Worm (Caenorhabditis elegans) whole organism, young adult: ENCODE data around the gene btbd-10.
A peak's percentile ranks its signal among the peaks of the same experiment; 100 is the strongest.

Experiments used
- B0336.3 ChIP-seq: fragments of 200-800 bp; sonication (Bioruptor generic); IDR thresholded peaks from 2 replicates; pipeline ENCODE4 v1.3.6; 2022; ENCODE audit warnings: missing genetic modification characterization, missing compliant biosample characterization
- C17E4.6 ChIP-seq: fragments of 200-800 bp; sonication (Bioruptor generic); IDR thresholded peaks from 2 replicates; pipeline ENCODE4 v1.3.6; 2022; ENCODE audit warnings: missing genetic modification reagents, missing genetic modification characterization, missing compliant biosample characterization
- F23B12.7 ChIP-seq: sonication (generic microtip); optimal IDR thresholded peaks from 2 replicates; lab custom pipeline; 2017; ENCODE audit warnings: missing genetic modification characterization, mild to moderate bottlenecking, missing compliant biosample characterization, antibody characterized with exemption, moderate library complexity; ENCODE audit not compliant: insufficient read depth
- Y53F4B.3 ChIP-seq: fragments of 200-800 bp; sonication (Bioruptor generic); IDR thresholded peaks from 2 replicates; pipeline ENCODE4 v1.3.6; 2022; ENCODE audit warnings: missing genetic modification reagents, missing genetic modification characterization, missing compliant biosample characterization
- Y53G8AR.9 ChIP-seq: fragments of 200-800 bp; sonication (Bioruptor generic); conservative IDR thresholded peaks from 2 replicates; pipeline ENCODE4 v1.3.6; 2022; ENCODE audit warnings: missing genetic modification reagents, missing genetic modification characterization, missing compliant biosample characterization
- ZK185.1 ChIP-seq: sonication (generic microtip); optimal IDR thresholded peaks from 2 replicates; lab custom pipeline; 2016; ENCODE audit warnings: mild to moderate bottlenecking, missing genetic modification characterization, missing compliant biosample characterization; ENCODE audit not compliant: poor library complexity, severe bottlenecking
- attf-3 ChIP-seq: fragments of 200-800 bp; sonication (Bioruptor generic); conservative IDR thresholded peaks from 2 replicates; pipeline ENCODE4 v1.3.6; 2022; ENCODE audit warnings: missing genetic modification reagents, missing genetic modification characterization, missing compliant biosample characterization
- attf-6 ChIP-seq: fragments of 200-800 bp; sonication (Bioruptor generic); IDR thresholded peaks from 2 replicates; pipeline ENCODE4 v1.3.6; 2022; ENCODE audit warnings: missing genetic modification reagents, missing genetic modification characterization, missing compliant biosample characterization
- cebp-2 ChIP-seq: fragments of 200-800 bp; sonication (Bioruptor generic); IDR thresholded peaks from 2 replicates; pipeline ENCODE4 v1.3.6; 2022; ENCODE audit warnings: missing genetic modification characterization, missing compliant biosample characterization
- dpff-1 ChIP-seq: sonication (generic microtip); optimal IDR thresholded peaks from 2 replicates; lab custom pipeline; 2017; ENCODE audit warnings: mild to moderate bottlenecking, missing genetic modification characterization, missing compliant biosample characterization
- egl-18 ChIP-seq: fragments of 200-800 bp; sonication (Bioruptor generic); IDR thresholded peaks from 2 replicates; pipeline ENCODE4 v1.3.6; 2022; ENCODE audit warnings: missing genetic modification reagents, missing genetic modification characterization, missing compliant biosample characterization
- egrh-3 ChIP-seq: fragments of 200-800 bp; sonication (Bioruptor generic); IDR thresholded peaks from 2 replicates; pipeline ENCODE4 v1.3.6; 2022; ENCODE audit warnings: missing genetic modification reagents, missing genetic modification characterization, missing compliant biosample characterization
- ekl-4 ChIP-seq: fragments of 200-800 bp; sonication (Bioruptor generic); IDR thresholded peaks from 2 replicates; pipeline ENCODE4 v1.3.6; 2022; ENCODE audit warnings: missing genetic modification reagents, missing genetic modification characterization, missing compliant biosample characterization
- hmg-1.2 ChIP-seq: fragments of 200-800 bp; sonication (Bioruptor generic); IDR thresholded peaks from 2 replicates; pipeline ENCODE4 v1.3.6; 2022; ENCODE audit warnings: missing genetic modification reagents, missing genetic modification characterization, missing compliant biosample characterization
- hrde-1 ChIP-seq: sonication (generic microtip); optimal IDR thresholded peaks from 2 replicates; lab custom pipeline; 2016; ENCODE audit warnings: missing genetic modification characterization, mild to moderate bottlenecking, missing compliant biosample characterization, moderate library complexity, missing genotype, missing genetic modification reagents, borderline replicate concordance
- lag-1 ChIP-seq: fragments of 200-800 bp; sonication (Bioruptor generic); IDR thresholded peaks from 2 replicates; pipeline ENCODE4 v1.3.6; 2022; ENCODE audit warnings: missing genetic modification reagents, missing genetic modification characterization, missing compliant biosample characterization
- lin-40 ChIP-seq: sonication (generic microtip); optimal IDR thresholded peaks from 2 replicates; lab custom pipeline; 2016; ENCODE audit warnings: missing genetic modification characterization, mild to moderate bottlenecking, missing compliant biosample characterization, missing genotype, missing genetic modification reagents
- lsy-27 ChIP-seq: sonication (generic microtip); optimal IDR thresholded peaks from 2 replicates; lab custom pipeline; 2017; ENCODE audit warnings: missing genetic modification characterization, mild to moderate bottlenecking, missing compliant biosample characterization, antibody characterized with exemption, missing genotype, borderline replicate concordance; ENCODE audit not compliant: insufficient read depth
- madf-6 ChIP-seq: fragments of 200-800 bp; sonication (Bioruptor generic); IDR thresholded peaks from 2 replicates; pipeline ENCODE4 v1.3.6; 2022; ENCODE audit warnings: missing genetic modification reagents, missing genetic modification characterization, missing compliant biosample characterization
- mxl-1 ChIP-seq: sonication (generic microtip); optimal IDR thresholded peaks from 2 replicates; lab custom pipeline; 2016; ENCODE audit warnings: missing genetic modification characterization, missing compliant biosample characterization
- nfyb-1 ChIP-seq: fragments of 200-800 bp; sonication (Bioruptor generic); IDR thresholded peaks from 2 replicates; pipeline ENCODE4 v1.3.6; 2022; ENCODE audit warnings: missing genetic modification reagents, missing genetic modification characterization, missing compliant biosample characterization
- nhr-80 ChIP-seq: sonication (generic microtip); optimal IDR thresholded peaks from 2 replicates; lab custom pipeline; 2016; ENCODE audit warnings: missing genetic modification characterization, missing compliant biosample characterization
- repo-1 ChIP-seq: sonication (generic microtip); optimal IDR thresholded peaks from 2 replicates; lab custom pipeline; 2017; ENCODE audit warnings: mild to moderate bottlenecking, missing genetic modification characterization, missing compliant biosample characterization
- rpc-1 ChIP-seq, 2 experiments: fragments of 150-350 bp in 1 of 2; sonication (generic microtip) in 1 of 2; optimal IDR thresholded peaks; 2 replicates each; lab custom pipeline; 2014 to 2018; ENCODE audit warnings: missing biosample characterization in 1 of 2, missing genetic modification characterization in 1 of 2, missing genetic modification reagents in 1 of 2, missing genotype in 1 of 2
- snpc-3.4 ChIP-seq: sonication (generic microtip); optimal IDR thresholded peaks from 2 replicates; lab custom pipeline; 2017; ENCODE audit warnings: missing genetic modification characterization, mild to moderate bottlenecking, missing compliant biosample characterization, antibody characterized with exemption, moderate library complexity, missing genotype, missing genetic modification reagents
- sptf-2 ChIP-seq: fragments of 200-800 bp; sonication (Bioruptor generic); optimal IDR thresholded peaks from 2 replicates; lab custom pipeline; 2018; ENCODE audit warnings: mild to moderate bottlenecking, missing genetic modification characterization, missing compliant biosample characterization
- zfh-2 ChIP-seq: fragments of 200-800 bp; sonication (Bioruptor generic); conservative IDR thresholded peaks from 2 replicates; pipeline ENCODE4 v1.3.6; 2022; ENCODE audit warnings: missing genetic modification reagents, missing genetic modification characterization, missing compliant biosample characterization
- ztf-25 ChIP-seq: fragments of 200-800 bp; sonication (Bioruptor generic); IDR thresholded peaks from 2 replicates; pipeline ENCODE4 v1.3.6; 2022; ENCODE audit warnings: missing genetic modification reagents, missing genetic modification characterization, missing compliant biosample characterization

btbd-10 gene

DNA sequence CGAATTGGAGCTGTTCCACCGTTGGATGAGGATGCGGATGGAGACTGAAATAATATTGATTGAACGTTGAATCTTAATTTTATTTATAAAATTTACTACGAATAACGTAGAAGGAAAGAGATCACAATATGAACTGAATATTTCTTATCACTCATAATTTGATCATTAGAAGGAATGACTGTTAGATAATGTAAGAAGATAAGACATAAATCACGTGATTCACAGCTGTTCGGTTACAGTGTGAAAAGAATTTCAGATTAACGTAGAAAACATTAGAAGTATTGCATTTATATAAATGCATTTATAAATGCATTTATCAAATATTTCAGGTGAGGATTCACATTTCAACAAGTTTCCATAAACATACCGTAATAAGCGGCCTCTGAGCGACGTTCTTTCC, 38.0 kb downstream of the btbd-10 start:
- TF ChIP-seq rpc-1 (optimal IDR thresholded peaks at IDR 0.05; lab: Kevin White, UChicago), result no peak
- TF ChIP-seq rpc-1 (tag; optimal IDR thresholded peaks at IDR 0.05; lab: Kevin White, UChicago), result no peak
- TF ChIP-seq sptf-2 (GFP tag; lab: Kevin White, UChicago), result no peak
- TF ChIP-seq nhr-80 (tag; lab: Kevin White, UChicago), result peak; percentile 21
- no peak for TF ChIP-seq attf-6 (GFP tag; lab: Robert Waterston, UW)

DNA sequence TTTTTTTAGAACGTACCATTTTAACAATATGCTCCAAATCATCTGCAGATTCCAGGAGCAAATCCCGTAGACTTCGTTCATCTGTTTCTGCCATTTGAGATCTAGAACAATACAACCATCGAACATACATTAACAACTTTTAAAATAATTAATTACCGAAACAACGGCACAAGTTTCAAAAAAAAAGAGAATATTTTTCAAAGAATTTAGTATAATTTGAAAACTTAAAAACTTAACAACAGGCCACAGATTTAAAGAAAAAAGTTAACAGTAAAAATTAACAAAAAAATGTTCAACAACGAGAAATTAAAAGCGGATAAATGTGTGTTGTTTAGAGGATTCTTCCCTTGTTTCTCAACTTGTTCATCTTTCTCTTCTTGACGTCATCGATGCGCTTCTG, 39.0 kb downstream of the btbd-10 start, which contains the start of gene mdt-4:
Gene mdt-4, minus strand, starts transcription at position 101 of the 400 bp plus-strand sequence.
- TF ChIP-seq cebp-2 (GFP tag; lab: Robert Waterston, UW), result no peak
- TF ChIP-seq mxl-1 (tag; lab: Kevin White, UChicago), result no peak
- no peak for TF ChIP-seq ztf-25 (GFP tag; lab: Robert Waterston, UW)
- TF ChIP-seq Y53F4B.3 (GFP tag; lab: Robert Waterston, UW), result no peak
- TF ChIP-seq ZK185.1 (tag; lab: Kevin White, UChicago), result no peak
- no peak for TF ChIP-seq zfh-2

DNA sequence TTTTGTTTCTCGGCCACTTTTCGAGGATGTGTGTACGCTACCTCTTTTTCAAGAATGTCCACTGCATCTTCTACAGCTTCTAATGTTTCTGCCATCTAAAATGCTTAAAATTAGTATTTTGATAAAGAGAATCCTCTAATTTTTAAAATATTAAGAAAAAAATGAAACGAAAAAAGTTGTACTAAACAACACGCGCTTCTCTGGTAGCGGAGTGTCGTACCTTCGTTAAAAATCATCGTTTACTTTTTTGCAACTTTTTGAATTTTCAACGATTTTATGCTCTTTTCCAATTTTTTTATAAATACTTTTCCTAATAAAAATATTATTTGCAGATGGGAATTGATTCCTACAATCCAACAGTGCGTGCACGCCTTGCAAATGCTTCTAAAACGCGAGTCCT, 40.9 kb downstream of the btbd-10 start, which contains the start of the genes gldi-11 and ZK546.2:
Gene gldi-11, minus strand, starts transcription at position 95 of the 400 bp plus-strand sequence.
Gene ZK546.2, plus strand, starts transcription at position 333 of the 400 bp plus-strand sequence.
- TF ChIP-seq attf-3 (GFP tag; lab: Robert Waterston, UW), result peak; percentile 82
- TF ChIP-seq lsy-27 (tag; lab: Kevin White, UChicago), result no peak

DNA sequence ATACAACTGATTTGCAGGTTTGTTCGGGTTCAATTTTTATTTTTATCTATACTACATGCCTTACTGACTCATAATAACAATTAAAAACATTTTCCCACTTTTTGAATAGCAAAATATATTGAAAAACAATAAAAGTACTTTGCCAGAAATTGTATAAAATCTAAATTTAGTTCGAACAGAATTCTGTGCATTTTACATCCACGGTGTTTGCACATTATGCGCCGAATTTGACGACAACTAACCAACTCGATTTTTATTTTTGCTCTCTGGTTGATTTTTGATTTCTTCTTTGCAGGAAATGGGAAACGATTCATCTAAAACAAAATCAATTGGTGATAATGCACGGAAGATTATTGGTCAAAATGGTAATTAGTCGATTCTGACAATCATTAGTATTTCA, 42.0 kb downstream of the btbd-10 start:
- TF ChIP-seq lag-1 (GFP tag; lab: Robert Waterston, UW), result no peak
- TF ChIP-seq ZK185.1 (tag; lab: Kevin White, UChicago), result peak; percentile 23

DNA sequence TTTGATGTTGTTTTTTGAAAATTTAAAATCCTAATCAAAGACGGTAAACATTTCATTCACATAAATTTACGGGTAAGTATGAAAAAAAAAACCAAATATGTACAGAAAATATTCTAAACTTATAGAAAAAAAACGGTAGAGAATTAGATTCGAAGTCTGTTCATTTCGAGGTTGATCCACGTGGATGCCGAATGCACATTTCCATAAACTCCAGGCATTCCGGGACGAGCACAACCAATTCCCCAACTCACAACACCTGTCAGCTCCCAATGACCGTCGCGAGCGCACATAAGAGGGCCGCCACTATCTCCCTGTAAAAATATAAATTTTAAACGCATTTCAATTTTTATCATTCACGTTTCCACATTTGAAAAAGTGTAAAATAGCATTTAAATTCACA, 43.3 kb downstream of the btbd-10 start:
- TF ChIP-seq hmg-1.2 (GFP tag; lab: Robert Waterston, UW), result peak; percentile 4; the same call in 1 of the 2 replicates
- TF ChIP-seq nfyb-1 (GFP tag; lab: Robert Waterston, UW), result 0 out of 2 replicates have a peak, but pooled peaks have one; percentile 10
- 0 out of 2 replicates have a peak, but pooled peaks have one; percentile 47 for TF ChIP-seq Y53G8AR.9 (GFP tag; lab: Robert Waterston, UW)
- TF ChIP-seq hrde-1, result peak; percentile 13
- TF ChIP-seq snpc-3.4 (tag; lab: Kevin White, UChicago), result peak; percentile 46
- TF ChIP-seq F23B12.7 (tag; lab: Kevin White, UChicago), result no peak
- peak; percentile 63 for TF ChIP-seq repo-1 (tag; lab: Kevin White, UChicago)
- no peak for TF ChIP-seq egrh-3 (GFP tag; lab: Robert Waterston, UW)
- 0 out of 2 replicates have a peak, but pooled peaks have one; percentile 17 for TF ChIP-seq ekl-4 (GFP tag; lab: Robert Waterston, UW)
- TF ChIP-seq egl-18 (GFP tag; lab: Robert Waterston, UW), result 0 out of 2 replicates have a peak, but pooled peaks have one; percentile 54
- no peak for TF ChIP-seq lin-40 (tag; lab: Kevin White, UChicago)
- peak; percentile 52; the same call in 1 of the 2 replicates for TF ChIP-seq C17E4.6 (GFP tag; lab: Robert Waterston, UW)
- peak; percentile 62; the same call in 1 of the 2 replicates for TF ChIP-seq B0336.3
- TF ChIP-seq dpff-1 (tag; lab: Kevin White, UChicago), result no peak
- peak; percentile 43 for TF ChIP-seq madf-6 (GFP tag; lab: Robert Waterston, UW)
- TF ChIP-seq, all 124 proteins: peak for 11
